Worm (Caenorhabditis elegans): Measurements from ENCODE around the gene tatn-1.

- TF ChIP-seq dao-5 (tag; optimal IDR thresholded peaks at IDR 0.05) (no peak), W03F9.2 (tag; optimal IDR thresholded peaks at IDR 0.05) (no peak), him-1 (tag; optimal IDR thresholded peaks at IDR 0.05) (no peak)
Observed at ce11 chrX:14743210-14743609, 47.6 kb upstream of the tatn-1 start.

Measured in whole organism, L4/young adult.